Worm (Caenorhabditis elegans) whole organism, young adult: Measurements from ENCODE around the gene Y62H9A.9.

Experiments used
- F10E7.11 ChIP-seq: sonication (generic microtip); optimal IDR thresholded peaks from 2 replicates; lab custom pipeline; 2017; ENCODE audit warnings: mild to moderate bottlenecking, missing genetic modification characterization, moderate library complexity, missing compliant biosample characterization
- F55B11.4 ChIP-seq: sonication (generic microtip); optimal IDR thresholded peaks from 2 replicates; lab custom pipeline; 2016; ENCODE audit warnings: missing compliant biosample characterization, missing genetic modification characterization, borderline replicate concordance; ENCODE audit not compliant: insufficient read depth
- ZK185.1 ChIP-seq: sonication (generic microtip); optimal IDR thresholded peaks from 2 replicates; lab custom pipeline; 2016; ENCODE audit warnings: mild to moderate bottlenecking, missing genetic modification characterization, missing compliant biosample characterization; ENCODE audit not compliant: poor library complexity, severe bottlenecking
- ama-1 ChIP-seq, 3 experiments: fragments of 150-350 bp in 1 of 3; sonication (generic microtip) in 2 of 3; optimal IDR thresholded peaks; 2 replicates each; lab custom pipeline; 2014 to 2018; ENCODE audit warnings: missing biosample characterization in 2 of 3, missing genetic modification characterization in 2 of 3, missing genetic modification reagents in 2 of 3
- attf-5 ChIP-seq: fragments of 200-800 bp; sonication (Bioruptor generic); optimal IDR thresholded peaks from 2 replicates; lab custom pipeline; 2018; ENCODE audit warnings: mild to moderate bottlenecking, missing genetic modification characterization, missing compliant biosample characterization
- ceh-91 ChIP-seq: fragments of 200-800 bp; sonication (Bioruptor generic); IDR thresholded peaks from 2 replicates; pipeline ENCODE4 v1.3.6; 2022; ENCODE audit warnings: missing genetic modification reagents, missing genetic modification characterization, missing compliant biosample characterization
- dpl-1 ChIP-seq: fragments of 150-350 bp; optimal IDR thresholded peaks from 2 replicates; lab custom pipeline; 2014; ENCODE audit warnings: missing biosample characterization, missing genetic modification reagents, missing genetic modification characterization
- lin-40 ChIP-seq: sonication (generic microtip); optimal IDR thresholded peaks from 2 replicates; lab custom pipeline; 2016; ENCODE audit warnings: missing genetic modification characterization, mild to moderate bottlenecking, missing compliant biosample characterization, missing genotype, missing genetic modification reagents
- nhr-80 ChIP-seq: sonication (generic microtip); optimal IDR thresholded peaks from 2 replicates; lab custom pipeline; 2016; ENCODE audit warnings: missing genetic modification characterization, missing compliant biosample characterization
- pha-4 ChIP-seq: fragments of 150-350 bp; sonication (generic microtip); optimal IDR thresholded peaks from 2 replicates; lab custom pipeline; 2014; ENCODE audit warnings: missing biosample characterization, missing genetic modification reagents, missing genetic modification characterization
- unc-62 ChIP-seq: fragments of 150-350 bp; optimal IDR thresholded peaks from 2 replicates; lab custom pipeline; 2014; ENCODE audit warnings: missing biosample characterization, missing genetic modification reagents, missing genetic modification characterization
- zim-3 ChIP-seq: sonication (generic microtip); optimal IDR thresholded peaks from 2 replicates; lab custom pipeline; 2017; ENCODE audit warnings: mild to moderate bottlenecking, missing genetic modification characterization, moderate library complexity, missing compliant biosample characterization

DNA sequence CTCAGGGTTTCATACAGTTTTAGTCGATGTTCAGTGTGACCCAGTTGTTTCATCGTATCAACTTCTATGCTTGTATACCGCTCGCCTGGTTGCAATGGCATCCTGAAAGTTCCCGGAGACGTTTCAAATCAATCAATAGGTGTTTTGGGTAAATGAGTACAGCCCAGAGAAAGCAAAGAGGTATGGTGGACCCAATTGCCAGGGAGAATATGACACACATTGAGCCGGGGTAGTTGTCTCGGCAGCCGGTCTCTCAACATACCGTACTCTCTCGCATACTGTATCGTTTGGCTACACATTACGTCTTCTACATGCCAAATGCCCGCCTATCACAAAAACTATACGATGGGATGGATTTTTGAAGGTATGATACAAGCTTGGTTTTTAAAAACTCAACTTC lies at the start of gene Y62H9A.9:
- no peak for TF ChIP-seq unc-62 (GFP tag; lab: Kevin White, UChicago)
- no peak for TF ChIP-seq ZK185.1 (tag; lab: Kevin White, UChicago)
- no peak for TF ChIP-seq nhr-80 (tag; lab: Kevin White, UChicago)
- no peak for TF ChIP-seq pha-4 (tag; lab: Kevin White, UChicago)
- no peak for TF ChIP-seq attf-5 (GFP tag; lab: Kevin White, UChicago)
- TF ChIP-seq dpl-1 (GFP tag; lab: Kevin White, UChicago), result no peak
- no peak for TF ChIP-seq zim-3 (tag; lab: Kevin White, UChicago)
- no peak for TF ChIP-seq F55B11.4
- TF ChIP-seq F10E7.11, result no peak
- TF ChIP-seq ama-1 (optimal IDR thresholded peaks at IDR 0.05; lab: Kevin White, UChicago), result no peak
- TF ChIP-seq ama-1 (GFP tag; optimal IDR thresholded peaks at IDR 0.05; lab: Kevin White, UChicago), result no peak
- TF ChIP-seq lin-40 (tag; lab: Kevin White, UChicago), result no peak
- no peak for TF ChIP-seq ceh-91 (GFP tag; lab: Robert Waterston, UW)
